Worm (Caenorhabditis elegans) whole organism, L2 larva: ENCODE data around the gene fbxa-107.

Experiments used
- ama-1 ChIP-seq: fragments of 150-350 bp; optimal IDR thresholded peaks from 2 replicates; lab custom pipeline; 2018; ENCODE audit warnings: inconsistent platforms
- dmd-4 ChIP-seq: sonication (generic microtip); optimal IDR thresholded peaks from 2 replicates; lab custom pipeline; 2017; ENCODE audit warnings: missing biosample characterization, missing genetic modification characterization
- mdl-1 ChIP-seq, 2 experiments: fragments of 150-350 bp in 1 of 2; sonication (generic microtip) in 1 of 2; optimal IDR thresholded peaks; 2 replicates each; lab custom pipeline; 2017; ENCODE audit warnings: missing biosample characterization in 2 of 2, missing genetic modification characterization in 2 of 2
- snpc-4 ChIP-seq: fragments of 150-350 bp; optimal IDR thresholded peaks from 2 replicates; lab custom pipeline; 2014; ENCODE audit warnings: missing biosample characterization, missing genetic modification characterization
- unc-55 ChIP-seq: fragments of 150-350 bp; sonication (generic microtip); optimal IDR thresholded peaks from 3 replicates; lab custom pipeline; 2014; ENCODE audit warnings: missing biosample characterization, missing genetic modification reagents, missing genetic modification characterization
- zag-1 ChIP-seq: fragments of 150-350 bp; optimal IDR thresholded peaks from 2 replicates; lab custom pipeline; 2014; ENCODE audit warnings: missing biosample characterization, missing genetic modification characterization
- ztf-4 ChIP-seq: fragments of 150-350 bp; optimal IDR thresholded peaks from 2 replicates; lab custom pipeline; 2014; ENCODE audit warnings: missing biosample characterization, missing genetic modification characterization

DNA sequence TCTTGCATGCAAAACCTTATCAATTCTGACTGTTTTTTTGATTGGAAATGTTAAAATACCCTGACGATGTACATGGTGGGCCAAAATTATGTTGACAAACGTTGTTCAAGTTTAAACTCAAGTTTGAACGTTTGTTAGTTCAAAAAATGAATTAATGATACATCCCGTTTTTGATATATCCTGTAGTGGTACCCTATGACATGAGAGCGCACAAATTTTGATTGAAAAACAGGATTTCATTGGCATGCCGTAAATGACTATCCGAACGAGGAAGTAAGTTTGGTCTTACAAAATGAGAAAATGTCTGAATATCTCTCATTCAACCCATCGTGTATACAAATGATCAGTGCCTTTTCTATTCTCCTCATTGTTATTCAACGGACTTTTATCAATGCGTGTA is 17.4 kb downstream of the fbxa-107 start, which contains the start of gene Y37H2A.11:
- no peak for TF ChIP-seq zag-1 (tag; lab: Kevin White, UChicago)
- no peak for TF ChIP-seq ztf-4 (tag; lab: Kevin White, UChicago)
- no peak for TF ChIP-seq mdl-1 (tag; optimal IDR thresholded peaks at IDR 0.05; lab: Kevin White, UChicago)
- TF ChIP-seq unc-55, result no peak
- TF ChIP-seq dmd-4 (tag; lab: Kevin White, UChicago), result no peak
- no peak for TF ChIP-seq snpc-4 (tag; lab: Kevin White, UChicago)
- TF ChIP-seq ama-1, result no peak
